Worm (Caenorhabditis elegans) whole organism, young adult: ENCODE data around the gene T01B7.9.
A peak's percentile ranks its signal among the peaks of the same experiment; 100 is the strongest.

Source experiments
- B0261.1 ChIP-seq: sonication (generic microtip); optimal IDR thresholded peaks from 2 replicates; lab custom pipeline; 2016; ENCODE audit warnings: mild to moderate bottlenecking, missing genetic modification characterization, moderate library complexity, missing compliant biosample characterization
- B0336.3 ChIP-seq: fragments of 200-800 bp; sonication (Bioruptor generic); IDR thresholded peaks from 2 replicates; pipeline ENCODE4 v1.3.6; 2022; ENCODE audit warnings: missing genetic modification characterization, missing compliant biosample characterization
- C17E4.6 ChIP-seq: fragments of 200-800 bp; sonication (Bioruptor generic); IDR thresholded peaks from 2 replicates; pipeline ENCODE4 v1.3.6; 2022; ENCODE audit warnings: missing genetic modification reagents, missing genetic modification characterization, missing compliant biosample characterization
- F33H1.4 ChIP-seq: fragments of 200-800 bp; sonication (Bioruptor generic); IDR thresholded peaks from 2 replicates; pipeline ENCODE4 v1.3.6; 2022; ENCODE audit warnings: missing genetic modification reagents, missing genetic modification characterization, missing compliant biosample characterization
- T26A5.8 ChIP-seq: sonication (generic microtip); optimal IDR thresholded peaks from 2 replicates; lab custom pipeline; 2016; ENCODE audit warnings: missing genetic modification characterization, missing compliant biosample characterization
- Y53G8AR.9 ChIP-seq: fragments of 200-800 bp; sonication (Bioruptor generic); conservative IDR thresholded peaks from 2 replicates; pipeline ENCODE4 v1.3.6; 2022; ENCODE audit warnings: missing genetic modification reagents, missing genetic modification characterization, missing compliant biosample characterization
- akir-1 ChIP-seq: fragments of 200-800 bp; sonication (Bioruptor generic); optimal IDR thresholded peaks from 2 replicates; lab custom pipeline; 2018; ENCODE audit warnings: mild to moderate bottlenecking, missing genetic modification characterization, moderate library complexity, missing compliant biosample characterization
- athp-1 ChIP-seq: sonication (generic microtip); optimal IDR thresholded peaks from 2 replicates; lab custom pipeline; 2017; ENCODE audit warnings: mild to moderate bottlenecking, missing genetic modification characterization, missing compliant biosample characterization
- attf-3 ChIP-seq: fragments of 200-800 bp; sonication (Bioruptor generic); conservative IDR thresholded peaks from 2 replicates; pipeline ENCODE4 v1.3.6; 2022; ENCODE audit warnings: missing genetic modification reagents, missing genetic modification characterization, missing compliant biosample characterization
- attf-6 ChIP-seq: fragments of 200-800 bp; sonication (Bioruptor generic); IDR thresholded peaks from 2 replicates; pipeline ENCODE4 v1.3.6; 2022; ENCODE audit warnings: missing genetic modification reagents, missing genetic modification characterization, missing compliant biosample characterization
- ceh-100 ChIP-seq: fragments of 200-800 bp; sonication (Bioruptor generic); IDR thresholded peaks from 2 replicates; pipeline ENCODE4 v1.3.6; 2022; ENCODE audit warnings: missing genetic modification reagents, missing genetic modification characterization, missing compliant biosample characterization
- dox-1 ChIP-seq: fragments of 200-800 bp; sonication (Bioruptor generic); IDR thresholded peaks from 2 replicates; pipeline ENCODE4 v1.3.6; 2022; ENCODE audit warnings: missing genetic modification reagents, missing genetic modification characterization, missing compliant biosample characterization
- dpl-1 ChIP-seq: fragments of 150-350 bp; optimal IDR thresholded peaks from 2 replicates; lab custom pipeline; 2014; ENCODE audit warnings: missing biosample characterization, missing genetic modification reagents, missing genetic modification characterization
- efl-1 ChIP-seq: fragments of 150-350 bp; optimal IDR thresholded peaks from 2 replicates; lab custom pipeline; 2014; ENCODE audit warnings: missing biosample characterization, missing genetic modification reagents, missing genetic modification characterization
- egl-44 ChIP-seq: fragments of 200-800 bp; sonication (Bioruptor generic); IDR thresholded peaks from 2 replicates; pipeline ENCODE4 v1.3.6; 2022; ENCODE audit warnings: missing genetic modification reagents, missing genetic modification characterization, missing compliant biosample characterization
- hmg-1.2 ChIP-seq: fragments of 200-800 bp; sonication (Bioruptor generic); IDR thresholded peaks from 2 replicates; pipeline ENCODE4 v1.3.6; 2022; ENCODE audit warnings: missing genetic modification reagents, missing genetic modification characterization, missing compliant biosample characterization
- lin-35 ChIP-seq, 3 experiments: fragments of 150-350 bp in 2 of 3; sonication (generic microtip) in 1 of 3; optimal IDR thresholded peaks; 2 replicates each; lab custom pipeline; 2014 to 2018; ENCODE audit warnings: missing biosample characterization in 3 of 3, missing genetic modification characterization in 3 of 3, missing genetic modification reagents in 3 of 3
- lin-54 ChIP-seq: fragments of 200-800 bp; sonication (Bioruptor generic); optimal IDR thresholded peaks from 2 replicates; lab custom pipeline; 2018; ENCODE audit warnings: mild to moderate bottlenecking, missing genetic modification characterization, missing compliant biosample characterization
- lsl-1 ChIP-seq: fragments of 200-800 bp; sonication (Bioruptor generic); optimal IDR thresholded peaks from 2 replicates; lab custom pipeline; 2018; ENCODE audit warnings: mild to moderate bottlenecking, missing genetic modification characterization, moderate library complexity, missing compliant biosample characterization
- madf-6 ChIP-seq: fragments of 200-800 bp; sonication (Bioruptor generic); IDR thresholded peaks from 2 replicates; pipeline ENCODE4 v1.3.6; 2022; ENCODE audit warnings: missing genetic modification reagents, missing genetic modification characterization, missing compliant biosample characterization
- madf-8 ChIP-seq: fragments of 200-800 bp; sonication (Bioruptor generic); conservative IDR thresholded peaks from 2 replicates; pipeline ENCODE4 v1.3.6; 2022; ENCODE audit warnings: missing genetic modification reagents, missing genetic modification characterization, missing compliant biosample characterization
- nhr-80 ChIP-seq: sonication (generic microtip); optimal IDR thresholded peaks from 2 replicates; lab custom pipeline; 2016; ENCODE audit warnings: missing genetic modification characterization, missing compliant biosample characterization
- rcor-1 ChIP-seq: fragments of 200-800 bp; sonication (Bioruptor generic); IDR thresholded peaks from 2 replicates; pipeline ENCODE4 v1.3.6; 2022; ENCODE audit warnings: missing genetic modification reagents, missing genetic modification characterization, missing compliant biosample characterization
- rec-8 ChIP-seq, 2 experiments: sonication (generic microtip); optimal IDR thresholded peaks; 2 replicates each; lab custom pipeline; 2016; ENCODE audit warnings: mild to moderate bottlenecking in 2 of 2, missing genetic modification characterization in 2 of 2, missing genetic modification reagents in 2 of 2, missing genotype in 2 of 2, missing biosample characterization in 1 of 2, missing compliant biosample characterization in 1 of 2, moderate library complexity in 1 of 2
- rpc-1 ChIP-seq, 2 experiments: fragments of 150-350 bp in 1 of 2; sonication (generic microtip) in 1 of 2; optimal IDR thresholded peaks; 2 replicates each; lab custom pipeline; 2014 to 2018; ENCODE audit warnings: missing biosample characterization in 1 of 2, missing genetic modification characterization in 1 of 2, missing genetic modification reagents in 1 of 2, missing genotype in 1 of 2
- snpc-1.1 ChIP-seq: sonication (generic microtip); optimal IDR thresholded peaks from 2 replicates; lab custom pipeline; 2017; ENCODE audit warnings: missing genetic modification characterization, mild to moderate bottlenecking, missing compliant biosample characterization, antibody characterized with exemption, moderate library complexity, missing genotype, missing genetic modification reagents; ENCODE audit not compliant: insufficient read depth
- snpc-1.3 ChIP-seq: sonication (generic microtip); optimal IDR thresholded peaks from 2 replicates; lab custom pipeline; 2017; ENCODE audit warnings: missing genetic modification characterization, mild to moderate bottlenecking, missing compliant biosample characterization, antibody characterized with exemption, moderate library complexity, missing genotype, missing genetic modification reagents; ENCODE audit not compliant: insufficient read depth
- snpc-3.4 ChIP-seq: sonication (generic microtip); optimal IDR thresholded peaks from 2 replicates; lab custom pipeline; 2017; ENCODE audit warnings: missing genetic modification characterization, mild to moderate bottlenecking, missing compliant biosample characterization, antibody characterized with exemption, moderate library complexity, missing genotype, missing genetic modification reagents
- zim-3 ChIP-seq: sonication (generic microtip); optimal IDR thresholded peaks from 2 replicates; lab custom pipeline; 2017; ENCODE audit warnings: mild to moderate bottlenecking, missing genetic modification characterization, moderate library complexity, missing compliant biosample characterization

The T01B7.9 gene

DNA sequence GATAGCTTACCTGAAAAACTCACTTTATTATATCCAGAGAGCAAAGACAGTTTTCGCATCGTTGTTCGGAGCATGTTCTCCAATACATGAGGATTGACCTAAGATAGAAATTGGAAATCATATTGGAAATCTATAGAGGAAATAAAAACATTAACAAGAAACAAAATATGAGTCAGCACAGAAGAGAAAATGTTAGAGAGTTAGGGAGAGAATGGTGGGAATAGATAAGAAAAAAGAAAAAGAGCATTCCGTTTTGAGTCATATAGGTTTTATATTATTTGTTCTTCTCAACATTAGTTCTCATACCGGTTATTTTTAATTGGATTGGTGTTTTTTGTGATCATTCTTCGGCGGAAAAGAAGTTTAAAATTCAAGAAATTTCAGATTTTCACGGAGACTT lies 41.8 kb downstream of the T01B7.9 start, which contains the start of gene hgap-2:
hgap-2 (minus strand) TSS at position 101 of the 400 bp plus-strand sequence.
- no peak for TF ChIP-seq dox-1
- TF ChIP-seq B0336.3 (GFP tag; lab: Robert Waterston, UW) = no peak
- TF ChIP-seq snpc-3.4 (tag; lab: Kevin White, UChicago) = no peak
- TF ChIP-seq T26A5.8 (tag; lab: Kevin White, UChicago) = no peak
- no peak for TF ChIP-seq zim-3 (tag; lab: Kevin White, UChicago)
- no peak for TF ChIP-seq Y53G8AR.9
- no peak for TF ChIP-seq madf-6 (GFP tag; lab: Robert Waterston, UW)
- TF ChIP-seq rpc-1 (optimal IDR thresholded peaks at IDR 0.05; lab: Kevin White, UChicago) = no peak
- no peak for TF ChIP-seq rpc-1 (tag; optimal IDR thresholded peaks at IDR 0.05; lab: Kevin White, UChicago)
- no peak for TF ChIP-seq lin-54 (GFP tag; lab: Kevin White, UChicago)
- no peak for TF ChIP-seq rec-8 (tag; optimal IDR thresholded peaks at IDR 0.05; lab: Kevin White, UChicago)

DNA sequence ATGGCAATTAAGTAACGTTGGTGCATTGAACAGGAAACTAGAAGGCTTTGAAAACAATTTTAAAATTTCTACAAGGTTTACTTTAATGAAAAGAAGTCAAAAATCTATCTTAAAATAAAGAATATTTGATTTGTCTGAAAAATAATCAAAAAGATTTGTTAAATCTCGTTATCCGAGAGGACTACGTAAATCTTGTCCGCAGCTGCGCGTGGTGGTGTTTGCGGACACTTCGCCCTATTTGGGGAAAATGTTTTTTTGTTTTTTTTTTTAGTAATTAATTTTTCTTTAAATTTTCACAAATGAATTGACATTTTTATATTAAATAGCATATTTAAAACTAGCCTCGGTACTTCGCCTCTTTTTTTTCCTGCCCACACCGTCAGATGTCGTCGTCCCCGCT lies 42.7 kb downstream of the T01B7.9 start:
- TF ChIP-seq athp-1 (tag; lab: Kevin White, UChicago) (peak; percentile 99), C17E4.6 (GFP tag; lab: Robert Waterston, UW) (0 out of 2 replicates have a peak, but pooled peaks have one; percentile 36), dpl-1 (GFP tag; lab: Kevin White, UChicago) (peak; percentile 34), attf-3 (GFP tag; lab: Robert Waterston, UW) (no peak), egl-44 (GFP tag; lab: Robert Waterston, UW) (no peak), B0261.1 (tag; lab: Kevin White, UChicago) (no peak), akir-1 (GFP tag; lab: Kevin White, UChicago) (no peak), efl-1 (peak; percentile 6), hmg-1.2 (0 out of 2 replicates have a peak, but pooled peaks have one; percentile 25), rcor-1 (0 out of 2 replicates have a peak, but pooled peaks have one; percentile 34), lsl-1 (GFP tag; lab: Kevin White, UChicago) (peak; percentile 52), lin-35 (GFP tag; optimal IDR thresholded peaks at IDR 0.05; lab: Kevin White, UChicago) (peak in 1 of 3 experiments; percentile 57), ceh-100 (GFP tag; lab: Robert Waterston, UW) (no peak), snpc-1.1 (tag; lab: Kevin White, UChicago) (peak; percentile 19), madf-8 (peak; percentile 44; the same call in 1 of the 2 replicates), snpc-1.3 (tag; lab: Kevin White, UChicago) (peak; percentile 31), F33H1.4 (GFP tag; lab: Robert Waterston, UW) (peak; percentile 61)

DNA sequence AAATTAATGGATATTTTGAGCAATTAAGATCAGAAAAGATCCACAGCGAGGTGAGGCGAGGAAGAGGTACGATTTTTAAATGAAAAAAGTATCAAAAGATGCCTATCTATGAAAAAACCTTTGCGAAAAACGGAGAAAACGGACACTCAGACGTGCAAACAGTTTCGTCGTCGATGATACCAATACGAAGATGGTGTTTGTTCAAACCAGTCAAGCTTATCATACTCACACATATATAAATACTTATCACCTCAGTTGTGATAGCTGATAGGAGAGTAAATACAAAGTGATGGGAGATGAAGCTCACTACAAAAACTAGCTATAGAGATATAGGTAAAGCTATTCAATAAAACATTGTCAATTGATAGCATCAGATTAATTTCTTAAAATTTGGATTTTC lies 46.8 kb downstream of the T01B7.9 start:
- TF ChIP-seq attf-6 (GFP tag; lab: Robert Waterston, UW) (no peak), nhr-80 (peak; percentile 8)
